Fruit fly (Drosophila melanogaster): ENCODE results near the gene Or85f.

Or85f gene

DNA sequence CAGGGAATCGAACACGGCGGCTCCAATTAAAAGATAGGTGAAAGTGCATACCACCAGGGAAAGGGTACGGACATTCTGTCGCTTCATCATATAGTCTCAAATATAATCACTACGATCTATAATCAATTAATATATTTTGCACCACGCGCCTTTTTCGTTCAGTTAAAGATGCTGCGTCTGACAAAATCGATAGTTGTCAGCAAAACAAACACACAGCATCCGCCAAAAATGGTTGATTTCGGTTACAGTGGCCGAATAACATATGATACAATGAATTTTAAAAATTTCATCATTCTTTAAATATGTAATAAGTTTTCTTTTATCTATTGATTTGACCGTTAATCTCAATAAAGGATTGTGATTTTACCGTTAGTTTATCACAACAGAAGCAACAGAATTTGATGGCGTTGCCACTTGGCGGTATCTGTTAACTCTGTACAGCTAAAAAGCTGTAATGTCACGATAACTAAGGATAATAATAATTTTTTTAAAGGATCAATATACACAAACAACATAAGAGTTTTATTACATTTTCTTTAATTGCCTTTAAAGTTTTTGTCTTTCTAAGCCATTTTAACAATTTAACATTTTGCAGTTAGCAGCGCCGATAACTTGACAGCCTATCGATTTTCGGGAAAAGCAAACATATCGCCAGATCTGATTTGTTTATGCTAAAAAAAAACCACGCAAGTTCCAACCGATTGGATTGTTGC, 14.1 kb downstream of the Or85f start, which contains the start of the genes Task7 and alpha-Man-IIa (continued):
- no peak for TF ChIP-seq ato (GFP tag; IDR thresholded peaks at IDR 0.05; ENCODE audit: partially characterized antibody)
- TF ChIP-seq schlank (tag; optimal IDR thresholded peaks at IDR 0.05): no peak
- TF ChIP-seq CG13287 (GFP tag; IDR thresholded peaks at IDR 0.05; ENCODE audit: partially characterized antibody): peak; percentile 71
- TF ChIP-seq Spps (tag; optimal IDR thresholded peaks at IDR 0.05): no peak
- TF ChIP-seq Optix (GFP tag; IDR thresholded peaks at IDR 0.05): no peak
- no peak for TF ChIP-seq en (GFP tag; optimal IDR thresholded peaks at IDR 0.05)
- TF ChIP-seq tin (GFP tag; optimal IDR thresholded peaks at IDR 0.05): no peak
- peak; percentile 50 for TF ChIP-seq Med (GFP tag)
- no peak for TF ChIP-seq mirr (GFP tag; optimal IDR thresholded peaks at IDR 0.05)
- TF ChIP-seq CG6654 (GFP tag; optimal IDR thresholded peaks at IDR 0.05): no peak
- no peak for TF ChIP-seq CG7786 (GFP tag; optimal IDR thresholded peaks at IDR 0.05)
- no peak for TF ChIP-seq Hmr (GFP tag; optimal IDR thresholded peaks at IDR 0.05)
- TF ChIP-seq corto (GFP tag; optimal IDR thresholded peaks at IDR 0.05): no peak
- no peak for TF ChIP-seq CG13123 (GFP tag; optimal IDR thresholded peaks at IDR 0.05)
- no peak for TF ChIP-seq gce (GFP tag; IDR thresholded peaks at IDR 0.05)
- no peak for TF ChIP-seq CG15601 (tag; optimal IDR thresholded peaks at IDR 0.05)
- TF ChIP-seq Doc2 (GFP tag; IDR thresholded peaks at IDR 0.05): no peak
- TF ChIP-seq fd3F (GFP tag; optimal IDR thresholded peaks at IDR 0.05): no peak
- no peak for TF ChIP-seq Mes4 (GFP tag; optimal IDR thresholded peaks at IDR 0.05)
- no peak for TF ChIP-seq HLH54F (GFP tag; optimal IDR thresholded peaks at IDR 0.05)
- peak; percentile 12 for TF ChIP-seq CG12659 (GFP tag; optimal IDR thresholded peaks at IDR 0.05)
- TF ChIP-seq pros (GFP tag; optimal IDR thresholded peaks at IDR 0.05): no peak
- no peak for TF ChIP-seq jing (GFP tag; optimal IDR thresholded peaks at IDR 0.05)
- TF ChIP-seq CG7372 (GFP tag; IDR thresholded peaks at IDR 0.05): no peak
- no peak for TF ChIP-seq zfh1 (GFP tag; IDR thresholded peaks at IDR 0.05)
- TF ChIP-seq CG5180 (GFP tag; optimal IDR thresholded peaks at IDR 0.05): peak; percentile 46
- no peak for TF ChIP-seq Rfx (GFP tag; IDR thresholded peaks at IDR 0.05)
- no peak for TF ChIP-seq ttk (GFP tag; IDR thresholded peaks at IDR 0.05)
- TF ChIP-seq B-H2 (GFP tag; optimal IDR thresholded peaks at IDR 0.05): no peak
- no peak for TF ChIP-seq odd (GFP tag; optimal IDR thresholded peaks at IDR 0.05)
- no peak for TF ChIP-seq tup (GFP tag; optimal IDR thresholded peaks at IDR 0.05)
- peak; percentile 42 for TF ChIP-seq CoRest (tag; optimal IDR thresholded peaks at IDR 0.05)
- TF ChIP-seq CG30020 (tag; optimal IDR thresholded peaks at IDR 0.05): no peak
- no peak for TF ChIP-seq jumu (GFP tag; optimal IDR thresholded peaks at IDR 0.05)
- no peak for TF ChIP-seq CG7987 (GFP tag; optimal IDR thresholded peaks at IDR 0.05)
- TF ChIP-seq CG5245 (GFP tag; optimal IDR thresholded peaks at IDR 0.05): no peak
- no peak for TF ChIP-seq CG9932 (GFP tag; IDR thresholded peaks at IDR 0.05)
- no peak for TF ChIP-seq NfI (GFP tag; optimal IDR thresholded peaks at IDR 0.05)
- no peak for TF ChIP-seq dan (GFP tag; IDR thresholded peaks at IDR 0.05)
- no peak for TF ChIP-seq Nf-YB (GFP tag; optimal IDR thresholded peaks at IDR 0.05)
- no peak for TF ChIP-seq Six4 (GFP tag; optimal IDR thresholded peaks at IDR 0.05)
- TF ChIP-seq Mrtf (GFP tag; IDR thresholded peaks at IDR 0.05): no peak
- no peak for TF ChIP-seq pita (GFP tag; optimal IDR thresholded peaks at IDR 0.05)
- no peak for TF ChIP-seq CG13296 (GFP tag; optimal IDR thresholded peaks at IDR 0.05)
- TF ChIP-seq CG13775 (GFP tag; optimal IDR thresholded peaks at IDR 0.05): no peak
- 0 out of 3 replicates have a peak, but pooled peaks have one; percentile 47 for TF ChIP-seq Doc3 (GFP tag; IDR thresholded peaks at IDR 0.05; ENCODE audit: partially characterized antibody)
- TF ChIP-seq CG15073 (GFP tag; optimal IDR thresholded peaks at IDR 0.05): no peak
- no peak for TF ChIP-seq tap (tag; optimal IDR thresholded peaks at IDR 0.05)
- peak; percentile 55 for TF ChIP-seq Scr (GFP tag; IDR thresholded peaks at IDR 0.05; ENCODE audit: partially characterized antibody)
- TF ChIP-seq danr (GFP tag; IDR thresholded peaks at IDR 0.05): no peak
